Worm (Caenorhabditis elegans): Measurements from ENCODE around the gene F55C12.19.

Gene F55C12.19

DNA sequence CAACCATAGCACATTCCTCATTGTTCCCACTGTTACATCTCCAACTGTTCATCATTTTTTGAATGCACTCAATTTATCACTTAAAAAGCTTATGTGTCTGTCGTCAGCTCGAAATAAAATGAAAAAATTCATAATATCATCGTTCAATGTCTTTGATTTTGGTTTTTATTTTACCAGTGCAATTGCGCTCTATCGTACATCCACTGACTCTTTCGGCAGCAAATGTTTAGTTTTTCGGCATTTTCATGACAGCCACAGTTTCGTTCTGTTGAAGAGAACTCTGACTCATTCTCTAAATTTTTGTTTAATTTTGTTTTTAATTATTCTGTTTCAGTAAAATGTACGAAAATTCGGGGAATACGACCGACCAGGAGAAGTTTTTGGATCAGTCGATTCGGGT, 41.5 kb downstream of the F55C12.19 start, which contains the start of gene vps-35 (continued):
- TF ChIP-seq nhr-28 (tag; optimal IDR thresholded peaks at IDR 0.05) (peak; percentile 76), mdl-1 (tag; optimal IDR thresholded peaks at IDR 0.05) (no peak), ZK546.5 (tag; optimal IDR thresholded peaks at IDR 0.05) (no peak), mdt-29 (GFP tag; IDR thresholded peaks at IDR 0.05) (no peak), mxl-2 (GFP tag; conservative IDR thresholded peaks at IDR 0.05) (no peak), pqm-1 (tag; optimal IDR thresholded peaks at IDR 0.05) (peak; percentile 58)

- TF ChIP-seq pha-4 (GFP tag; IDR thresholded peaks at IDR 0.05) (no peak), pha-4 (tag; optimal IDR thresholded peaks at IDR 0.05) (peak; percentile 17), T26A8.4 (GFP tag; IDR thresholded peaks at IDR 0.05) (no peak), zfp-3 (GFP tag; conservative IDR thresholded peaks at IDR 0.05) (no peak), unc-39 (tag; optimal IDR thresholded peaks at IDR 0.05) (no peak), lin-38 (GFP tag; IDR thresholded peaks at IDR 0.05) (peak; percentile 30; the same call in 1 of the 2 replicates), nhr-76 (tag; optimal IDR thresholded peaks at IDR 0.05) (no peak), daf-8 (GFP tag; IDR thresholded peaks at IDR 0.05) (no peak), ctbp-1 (GFP tag; IDR thresholded peaks at IDR 0.05) (no peak), ceh-20 (GFP tag; IDR thresholded peaks at IDR 0.05) (no peak), set-16 (GFP tag; IDR thresholded peaks at IDR 0.05) (no peak), lir-3 (tag; optimal IDR thresholded peaks at IDR 0.05) (no peak), madf-5 (GFP tag; IDR thresholded peaks at IDR 0.05) (no peak), ces-1 (GFP tag; optimal IDR thresholded peaks at IDR 0.05) (no peak), dmd-8 (GFP tag; IDR thresholded peaks at IDR 0.05) (no peak), php-3 (GFP tag; IDR thresholded peaks at IDR 0.05) (no peak), zip-11 (GFP tag; IDR thresholded peaks at IDR 0.05) (no peak), mxl-2 (GFP tag; conservative IDR thresholded peaks at IDR 0.05) (no peak), ztf-7 (tag; optimal IDR thresholded peaks at IDR 0.05) (no peak), lin-1 (GFP tag; IDR thresholded peaks at IDR 0.05) (no peak), nhr-28 (tag; optimal IDR thresholded peaks at IDR 0.05) (peak; percentile 80), T20F7.1 (GFP tag; optimal IDR thresholded peaks at IDR 0.05) (no peak), F26F4.8 (GFP tag; conservative IDR thresholded peaks at IDR 0.05) (no peak), daf-16 (GFP tag; optimal IDR thresholded peaks at IDR 0.05) (no peak), daf-16 (tag; optimal IDR thresholded peaks at IDR 0.05) (peak; percentile 84), vab-7 (GFP tag; IDR thresholded peaks at IDR 0.05) (no peak), lsy-2 (tag; optimal IDR thresholded peaks at IDR 0.05) (peak in 1 of 2 experiments; percentile 12)
Observed at ce11 chrII:5911274-5911673, 45.3 kb downstream of the F55C12.19 start, which contains the start of gene cgt-3. Gene cgt-3, plus strand, starts transcription at chrII:5911324.

- no peak for TF ChIP-seq nhr-25 (tag; optimal IDR thresholded peaks at IDR 0.05; ENCODE audit: borderline replicate concordance, insufficient read depth)
- TF ChIP-seq ceh-28 (tag; optimal IDR thresholded peaks at IDR 0.05): no peak
- peak; percentile 29 for TF ChIP-seq mes-2 (tag; optimal IDR thresholded peaks at IDR 0.05; ENCODE audit: poor library complexity, severe bottlenecking)
- no peak for TF ChIP-seq snpc-4 (tag; optimal IDR thresholded peaks at IDR 0.05)
- peak; percentile 78 for TF ChIP-seq nhr-77 (tag; optimal IDR thresholded peaks at IDR 0.05)
- TF ChIP-seq nhr-111 (GFP tag; optimal IDR thresholded peaks at IDR 0.05): no peak
- peak; percentile 64 for TF ChIP-seq mxl-3 (GFP tag; optimal IDR thresholded peaks at IDR 0.05)
- no peak for TF ChIP-seq ceh-44 (GFP tag; IDR thresholded peaks at IDR 0.05)
- no peak for TF ChIP-seq F44E2.7 (GFP tag; IDR thresholded peaks at IDR 0.05)
- no peak for TF ChIP-seq zfp-3 (GFP tag; conservative IDR thresholded peaks at IDR 0.05)
- peak; percentile 47 for TF ChIP-seq nhr-6 (tag; optimal IDR thresholded peaks at IDR 0.05)
- peak; percentile 89 for TF ChIP-seq pqm-1 (tag; optimal IDR thresholded peaks at IDR 0.05)
- TF ChIP-seq nhr-41 (GFP tag; IDR thresholded peaks at IDR 0.05): no peak
- no peak for TF ChIP-seq egl-43 (GFP tag; IDR thresholded peaks at IDR 0.05)
- TF ChIP-seq tra-1 (GFP tag; IDR thresholded peaks at IDR 0.05): 0 out of 2 replicates have a peak, but pooled peaks have one; percentile 55
- no peak for TF ChIP-seq tag-97 (GFP tag; IDR thresholded peaks at IDR 0.05)
- peak in 1 of 2 experiments; percentile 16 for TF ChIP-seq daf-16 (GFP tag; optimal IDR thresholded peaks at IDR 0.05)
- TF ChIP-seq daf-16 (tag; optimal IDR thresholded peaks at IDR 0.05): peak; percentile 92
- no peak for TF ChIP-seq madf-9 (GFP tag; conservative IDR thresholded peaks at IDR 0.05)
- no peak for TF ChIP-seq aly-2 (tag; optimal IDR thresholded peaks at IDR 0.05)
- TF ChIP-seq arid-1 (GFP tag; conservative IDR thresholded peaks at IDR 0.05): no peak
- no peak for TF ChIP-seq dmd-8 (GFP tag; IDR thresholded peaks at IDR 0.05)
- no peak for TF ChIP-seq ces-1 (GFP tag; optimal IDR thresholded peaks at IDR 0.05)
- peak; percentile 83 for TF ChIP-seq aha-1 (tag)
Observed at ce11 chrII:5911939-5912523, 46.1 kb downstream of the F55C12.19 start.

Measured in whole organism, L4 larva.